Fruit fly (Drosophila melanogaster) whole organism, embryonic: ENCODE measurements around the gene Mst89B.

Experiments
- Ada2b ChIP-seq: fragments of 200-800 bp; sonication (Bioruptor generic); IDR thresholded peaks from 2 replicates; pipeline ENCODE4 v1.3.6; 2022; ENCODE audit warnings: missing biosample characterization, missing genetic modification characterization
- Atf-2 ChIP-seq: fragments of 200-800 bp; sonication (Bioruptor generic); optimal IDR thresholded peaks from 2 replicates; lab custom pipeline; 2016; ENCODE audit warnings: missing biosample characterization, missing genetic modification characterization
- Awh ChIP-seq: fragments of 200-800 bp; sonication (Bioruptor generic); IDR thresholded peaks from 2 replicates; pipeline ENCODE4, ENCODE4 v1.3.6; 2022; ENCODE audit warnings: missing biosample characterization, missing genetic modification characterization
- BEAF-32 ChIP-seq: fragments of 200-800 bp; sonication (Bioruptor generic); optimal IDR thresholded peaks from 3 replicates; lab custom pipeline; 2017; ENCODE audit warnings: missing biosample characterization, missing genetic modification characterization, mild to moderate bottlenecking, moderate library complexity, missing genetic modification reagents
- CG10209 ChIP-seq: fragments of 200-800 bp; sonication (Bioruptor generic); optimal IDR thresholded peaks from 3 replicates; lab custom pipeline; 2017; ENCODE audit warnings: missing biosample characterization, mild to moderate bottlenecking, missing genetic modification characterization, missing genetic modification reagents
- CG10321 ChIP-seq: fragments of 200-800 bp; sonication (Bioruptor generic); IDR thresholded peaks from 2 replicates; pipeline ENCODE4 v1.3.6; 2022; ENCODE audit warnings: missing biosample characterization, missing genetic modification characterization
- CG11247 ChIP-seq: fragments of 200-800 bp; sonication (Bioruptor generic); IDR thresholded peaks from 2 replicates; pipeline ENCODE4 v1.3.6; 2022; ENCODE audit warnings: missing biosample characterization, missing genetic modification characterization
- CG14441 ChIP-seq: fragments of 200-800 bp; sonication (Bioruptor generic); IDR thresholded peaks from 2 replicates; pipeline ENCODE4 v1.3.6; 2022; ENCODE audit warnings: missing biosample characterization, missing genetic modification characterization
- CG14710 ChIP-seq: fragments of 200-800 bp; sonication (Bioruptor generic); optimal IDR thresholded peaks from 3 replicates; lab custom pipeline; 2019; ENCODE audit warnings: missing biosample characterization, mild to moderate bottlenecking, missing genetic modification characterization, moderate library complexity
- CG15696 ChIP-seq: fragments of 200-800 bp; sonication (Bioruptor generic); optimal IDR thresholded peaks from 2 replicates; lab custom pipeline; 2019; ENCODE audit warnings: missing biosample characterization, mild to moderate bottlenecking, missing genetic modification characterization, moderate library complexity
- CG17361 ChIP-seq: fragments of 200-800 bp; sonication (Bioruptor generic); IDR thresholded peaks from 3 replicates; pipeline ENCODE4 v1.3.6; 2022; ENCODE audit warnings: missing biosample characterization, missing genetic modification characterization
- CG2678 ChIP-seq: fragments of 200-800 bp; sonication (Bioruptor generic); optimal IDR thresholded peaks from 3 replicates; lab custom pipeline; 2019; ENCODE audit warnings: missing biosample characterization, mild to moderate bottlenecking, missing genetic modification characterization, moderate library complexity
- CG2712 ChIP-seq: fragments of 200-800 bp; optimal IDR thresholded peaks from 3 replicates; lab custom pipeline; 2019; ENCODE audit warnings: missing biosample characterization, mild to moderate bottlenecking, missing genetic modification characterization, moderate library complexity
- CG3847 ChIP-seq: fragments of 200-800 bp; sonication (Bioruptor generic); IDR thresholded peaks from 2 replicates; pipeline ENCODE4 v1.3.6; 2022; ENCODE audit warnings: missing biosample characterization, missing genetic modification characterization
- CG43689 ChIP-seq: fragments of 200-800 bp; sonication (Bioruptor generic); IDR thresholded peaks from 2 replicates; pipeline ENCODE4 v1.3.6; 2022; ENCODE audit warnings: missing biosample characterization, missing genetic modification characterization
- CG6683 ChIP-seq: fragments of 200-800 bp; sonication (Bioruptor generic); optimal IDR thresholded peaks from 2 replicates; lab custom pipeline; 2017; ENCODE audit warnings: missing biosample characterization, mild to moderate bottlenecking, missing genetic modification characterization, missing genetic modification reagents
- CG7372 ChIP-seq: fragments of 200-800 bp; sonication (Bioruptor generic); IDR thresholded peaks from 2 replicates; pipeline ENCODE4 v1.3.6; 2022; ENCODE audit warnings: missing biosample characterization, missing genetic modification characterization
- CG8089 ChIP-seq: fragments of 200-800 bp; sonication (Bioruptor generic); optimal IDR thresholded peaks from 3 replicates; lab custom pipeline; 2016; ENCODE audit warnings: missing biosample characterization, missing genetic modification characterization
- CG8359 ChIP-seq: fragments of 200-800 bp; sonication (Bioruptor generic); optimal IDR thresholded peaks from 2 replicates; lab custom pipeline; 2017; ENCODE audit warnings: missing biosample characterization, mild to moderate bottlenecking, missing genetic modification characterization, borderline replicate concordance
- CG8944 ChIP-seq: fragments of 200-800 bp; sonication (Bioruptor generic); optimal IDR thresholded peaks from 3 replicates; lab custom pipeline; 2016; ENCODE audit warnings: missing biosample characterization, missing genetic modification characterization
- CTCF ChIP-seq: fragments of 200-800 bp; sonication (Bioruptor generic); optimal IDR thresholded peaks from 2 replicates; lab custom pipeline; 2017; ENCODE audit warnings: missing biosample characterization, mild to moderate bottlenecking, missing genetic modification characterization, moderate library complexity
- Dref ChIP-seq: fragments of 200-800 bp; sonication (Bioruptor generic); IDR thresholded peaks from 2 replicates; pipeline ENCODE4 v1.3.6; 2022; ENCODE audit warnings: missing biosample characterization, missing genetic modification characterization
- Ets97D ChIP-seq: fragments of 200-800 bp; sonication (Bioruptor generic); optimal IDR thresholded peaks from 3 replicates; lab custom pipeline; 2016; ENCODE audit warnings: missing biosample characterization, missing genetic modification characterization
- HLH3B ChIP-seq: fragments of 200-800 bp; sonication (Bioruptor generic); IDR thresholded peaks from 2 replicates; pipeline ENCODE4 v1.3.6; 2022; ENCODE audit warnings: missing biosample characterization, missing genetic modification characterization
- Lhr ChIP-seq: fragments of 200-800 bp; sonication (Bioruptor generic); optimal IDR thresholded peaks from 3 replicates; lab custom pipeline; 2017; ENCODE audit warnings: mild to moderate bottlenecking, missing biosample characterization, missing genetic modification reagents, missing genetic modification characterization
- Max ChIP-seq: fragments of 200-800 bp; sonication (Bioruptor generic); optimal IDR thresholded peaks from 2 replicates; lab custom pipeline; 2016; ENCODE audit warnings: missing biosample characterization, mild to moderate bottlenecking, missing genetic modification characterization
- Rfx ChIP-seq: fragments of 200-800 bp; sonication (Bioruptor generic); IDR thresholded peaks from 2 replicates; pipeline ENCODE4 v1.3.6; 2022; ENCODE audit warnings: missing biosample characterization, missing genetic modification characterization
- Sin3A ChIP-seq: fragments of >200 bp; optimal IDR thresholded peaks from 2 replicates; lab custom pipeline; 2018
- Sry-β ChIP-seq: fragments of 200-800 bp; sonication (Bioruptor generic); optimal IDR thresholded peaks from 2 replicates; lab custom pipeline; 2018; ENCODE audit warnings: missing biosample characterization, mild to moderate bottlenecking, missing genetic modification characterization, moderate library complexity
- Trl ChIP-seq, 3 experiments: fragments of >200 bp in 2 of 3; fragments of 200-800 bp in 1 of 3; sonication (Bioruptor generic) in 1 of 3; optimal IDR thresholded peaks; 2 replicates in 1 of 3; 3 replicates in 2 of 3; lab custom pipeline; 2016 to 2017; ENCODE audit warnings: missing biosample characterization in 1 of 3, missing genetic modification characterization in 1 of 3
- Xbp1 ChIP-seq: fragments of 200-800 bp; sonication (Bioruptor generic); optimal IDR thresholded peaks from 3 replicates; lab custom pipeline; 2016; ENCODE audit warnings: missing biosample characterization, mild to moderate bottlenecking, missing genetic modification characterization
- Xrp1 ChIP-seq: fragments of 200-800 bp; sonication (Bioruptor generic); IDR thresholded peaks from 2 replicates; pipeline ENCODE4 v1.3.6; 2022; ENCODE audit warnings: missing biosample characterization, missing genetic modification characterization
- ash1 ChIP-seq: fragments of 200-800 bp; sonication (Bioruptor generic); optimal IDR thresholded peaks from 2 replicates; lab custom pipeline; 2018; ENCODE audit warnings: missing biosample characterization, mild to moderate bottlenecking, missing genetic modification characterization
- bigmax ChIP-seq: fragments of 200-800 bp; sonication (Bioruptor generic); optimal IDR thresholded peaks from 2 replicates; lab custom pipeline; 2018; ENCODE audit warnings: missing biosample characterization, mild to moderate bottlenecking, missing genetic modification characterization
- cad ChIP-seq: fragments of >200 bp; optimal IDR thresholded peaks from 2 replicates; lab custom pipeline; 2017; ENCODE audit warnings: missing biosample characterization, missing genetic modification characterization
- cg ChIP-seq: fragments of 200-800 bp; sonication (Bioruptor generic); optimal IDR thresholded peaks from 3 replicates; lab custom pipeline; 2019; ENCODE audit warnings: missing biosample characterization, mild to moderate bottlenecking, missing genetic modification characterization, moderate library complexity
- da ChIP-seq: fragments of 200-800 bp; sonication (Bioruptor generic); optimal IDR thresholded peaks from 2 replicates; lab custom pipeline; 2016; ENCODE audit warnings: missing biosample characterization, missing genetic modification characterization
- fd64A ChIP-seq: fragments of 200-800 bp; sonication (Bioruptor generic); optimal IDR thresholded peaks from 3 replicates; lab custom pipeline; 2018; ENCODE audit warnings: missing biosample characterization, mild to moderate bottlenecking, missing genetic modification characterization
- hbn ChIP-seq: fragments of 200-800 bp; sonication (Bioruptor generic); IDR thresholded peaks from 2 replicates; pipeline ENCODE4 v1.3.6; 2022; ENCODE audit warnings: missing biosample characterization, missing genetic modification characterization; ENCODE audit not compliant: partially characterized antibody
- lola ChIP-seq, 3 experiments: fragments of >200 bp in 2 of 3; fragments of 200-800 bp in 1 of 3; sonication (Bioruptor generic) in 1 of 3; optimal IDR thresholded peaks; 2 replicates each; lab custom pipeline; 2017 to 2019; ENCODE audit warnings: missing biosample characterization in 3 of 3, missing genetic modification characterization in 3 of 3, mild to moderate bottlenecking in 1 of 3, moderate library complexity in 1 of 3
- luna ChIP-seq: fragments of 200-800 bp; sonication (Bioruptor generic); optimal IDR thresholded peaks from 2 replicates; lab custom pipeline; 2016; ENCODE audit warnings: missing biosample characterization, missing genetic modification characterization
- oc ChIP-seq: fragments of 200-800 bp; sonication (Bioruptor generic); optimal IDR thresholded peaks from 2 replicates; lab custom pipeline; 2018; ENCODE audit warnings: missing biosample characterization, mild to moderate bottlenecking, missing genetic modification characterization, moderate library complexity
- odd ChIP-seq: fragments of 200-800 bp; sonication (Bioruptor generic); optimal IDR thresholded peaks from 2 replicates; lab custom pipeline; 2017; ENCODE audit warnings: missing biosample characterization, mild to moderate bottlenecking, missing genetic modification characterization
- seq ChIP-seq: fragments of 200-800 bp; sonication (Bioruptor generic); IDR thresholded peaks from 2 replicates; pipeline ENCODE4 v1.3.6; 2022; ENCODE audit warnings: missing biosample characterization, missing genetic modification characterization
- sim ChIP-seq: fragments of 200-800 bp; sonication (Bioruptor generic); IDR thresholded peaks from 2 replicates; pipeline ENCODE4 v1.3.6; 2022; ENCODE audit warnings: missing biosample characterization, missing genetic modification characterization
- sisA ChIP-seq: fragments of 200-800 bp; sonication (Bioruptor generic); IDR thresholded peaks from 2 replicates; pipeline ENCODE4 v1.3.6; 2022; ENCODE audit warnings: missing biosample characterization, missing genetic modification characterization
- tap ChIP-seq: fragments of 200-800 bp; optimal IDR thresholded peaks from 3 replicates; lab custom pipeline; 2019; ENCODE audit warnings: missing biosample characterization, mild to moderate bottlenecking, missing genetic modification characterization, moderate library complexity
- trem ChIP-seq: fragments of 200-800 bp; optimal IDR thresholded peaks from 3 replicates; lab custom pipeline; 2019; ENCODE audit warnings: missing biosample characterization, mild to moderate bottlenecking, missing genetic modification characterization, moderate library complexity
- twi ChIP-seq: fragments of 200-800 bp; optimal IDR thresholded peaks from 2 replicates; lab custom pipeline; 2019; ENCODE audit warnings: missing biosample characterization, mild to moderate bottlenecking, missing genetic modification characterization, moderate library complexity
- yki ChIP-seq: fragments of >200 bp; optimal IDR thresholded peaks from 3 replicates; lab custom pipeline; 2018

Gene Mst89B

dm6 chr3R:16247609-16248499 lies 19.0 kb upstream of the Mst89B start (continued):
- peak; percentile 89 for TF ChIP-seq Xrp1 (GFP tag; lab: Robert Waterston, UW)
- TF ChIP-seq Lhr (GFP tag; lab: Kevin White, UChicago), result no peak
- TF ChIP-seq Xbp1 (GFP tag; lab: Kevin White, UChicago), result peak; percentile 47
- no peak for TF ChIP-seq luna (GFP tag; lab: Kevin White, UChicago)
- TF ChIP-seq da, result no peak
- peak; percentile 64 for TF ChIP-seq trem (tag; lab: Kevin White, UChicago)
- TF ChIP-seq CG43689 (GFP tag; lab: Robert Waterston, UW), result no peak
- peak; percentile 73 for TF ChIP-seq sim (GFP tag; lab: Robert Waterston, UW)
- peak; percentile 37 for TF ChIP-seq cg
- TF ChIP-seq hbn (GFP tag; lab: Robert Waterston, UW), result no peak
- TF ChIP-seq CG2678 (tag; lab: Kevin White, UChicago), result peak; percentile 93
- peak; percentile 55 to 68 for TF ChIP-seq Trl (optimal IDR thresholded peaks at IDR 0.05; lab: Kevin White, UChicago)
- TF ChIP-seq Trl (GFP tag; optimal IDR thresholded peaks at IDR 0.05; lab: Kevin White, UChicago), result peak; percentile 79
- peak; percentile 85 for TF ChIP-seq Max
- TF ChIP-seq lola (GFP tag; optimal IDR thresholded peaks at IDR 0.05; lab: Kevin White, UChicago), result peak in 1 of 3 experiments; percentile 58
- peak; percentile 43 for TF ChIP-seq CTCF
- TF ChIP-seq bigmax (GFP tag; lab: Kevin White, UChicago), result no peak
- TF ChIP-seq cad (GFP tag; lab: Kevin White, UChicago), result no peak
- peak; percentile 89 for TF ChIP-seq CG6683 (GFP tag; lab: Kevin White, UChicago)
- TF ChIP-seq CG10209 (GFP tag; lab: Kevin White, UChicago), result peak; percentile 50
- TF ChIP-seq CG11247 (GFP tag; lab: Robert Waterston, UW), result peak; percentile 68
- peak; percentile 82 for TF ChIP-seq CG7372 (GFP tag; lab: Robert Waterston, UW)
- TF ChIP-seq CG17361 (GFP tag; lab: Robert Waterston, UW), result peak; percentile 78
- TF ChIP-seq CG10321 (GFP tag; lab: Robert Waterston, UW), result no peak
- no peak for TF ChIP-seq oc (tag; lab: Kevin White, UChicago)
- TF ChIP-seq sisA (GFP tag; lab: Robert Waterston, UW), result peak; percentile 92
- peak; percentile 68 for TF ChIP-seq CG14710 (tag; lab: Kevin White, UChicago)
- peak; percentile 88 for TF ChIP-seq CG8944 (GFP tag; lab: Kevin White, UChicago)
- TF ChIP-seq twi, result peak; percentile 19
- TF ChIP-seq BEAF-32 (GFP tag; lab: Kevin White, UChicago), result no peak
- TF ChIP-seq Ada2b (GFP tag; lab: Robert Waterston, UW), result peak; percentile 92
- TF ChIP-seq CG3847 (GFP tag; lab: Robert Waterston, UW), result peak; percentile 54
- TF ChIP-seq Awh (GFP tag; lab: Robert Waterston, UW), result peak; percentile 78
- TF ChIP-seq Atf-2 (GFP tag; lab: Kevin White, UChicago), result no peak
- TF ChIP-seq ash1, result no peak
- TF ChIP-seq CG8359 (GFP tag; lab: Kevin White, UChicago), result peak; percentile 76
- TF ChIP-seq seq (GFP tag; lab: Robert Waterston, UW), result peak; percentile 47
- peak; percentile 61 for TF ChIP-seq Rfx (GFP tag; lab: Robert Waterston, UW)
- no peak for TF ChIP-seq Dref (GFP tag; lab: Robert Waterston, UW)
- TF ChIP-seq CG2712 (tag; lab: Kevin White, UChicago), result peak; percentile 81
- TF ChIP-seq HLH3B, result peak; percentile 92
- TF ChIP-seq Sin3A (lab: Kevin White, UChicago), result no peak
- no peak for TF ChIP-seq yki (lab: Kevin White, UChicago)
- TF ChIP-seq Ets97D (GFP tag; lab: Kevin White, UChicago), result no peak
- TF ChIP-seq CG14441, result peak; percentile 75
- no peak for TF ChIP-seq CG8089 (GFP tag; lab: Kevin White, UChicago)
- TF ChIP-seq fd64A, result peak; percentile 73
- TF ChIP-seq odd (GFP tag; lab: Kevin White, UChicago), result peak; percentile 52
- peak; percentile 70 for TF ChIP-seq CG15696 (tag; lab: Kevin White, UChicago)
- peak; percentile 87 for TF ChIP-seq tap (tag; lab: Kevin White, UChicago)
- no peak for TF ChIP-seq Sry-β (GFP tag; lab: Kevin White, UChicago)
